Fruit fly (Drosophila melanogaster) whole organism, pupa: ENCODE data around the gene CG15739.
A peak's percentile ranks its signal among the peaks of the same experiment; 100 is the strongest.

Experiments
- CG10348 ChIP-seq: fragments of 200-800 bp; sonication (Bioruptor generic); IDR thresholded peaks from 2 replicates; pipeline ENCODE4 v1.3.6; 2022; ENCODE audit warnings: missing biosample characterization, missing genetic modification characterization
- CG12605 ChIP-seq: fragments of 200-800 bp; sonication (Bioruptor generic); IDR thresholded peaks from 2 replicates; pipeline ENCODE4 v1.3.6; 2022; ENCODE audit warnings: missing biosample characterization, missing genetic modification characterization
- CG13204 ChIP-seq: fragments of 200-800 bp; sonication (Bioruptor generic); optimal IDR thresholded peaks from 2 replicates; lab custom pipeline; 2018; ENCODE audit warnings: missing biosample characterization, mild to moderate bottlenecking, missing genetic modification characterization, moderate library complexity
- CG14655 ChIP-seq: fragments of 200-800 bp; sonication (Bioruptor generic); optimal IDR thresholded peaks from 3 replicates; lab custom pipeline; 2017; ENCODE audit warnings: mild to moderate bottlenecking, missing biosample characterization, missing genetic modification reagents, missing genetic modification characterization
- CG15710 ChIP-seq: fragments of 200-800 bp; sonication (Bioruptor generic); optimal IDR thresholded peaks from 2 replicates; lab custom pipeline; 2018; ENCODE audit warnings: missing biosample characterization, mild to moderate bottlenecking, missing genetic modification characterization, moderate library complexity
- CG17806 ChIP-seq: fragments of 200-800 bp; sonication (Bioruptor generic); optimal IDR thresholded peaks from 2 replicates; lab custom pipeline; 2018; ENCODE audit warnings: missing biosample characterization, mild to moderate bottlenecking, missing genetic modification characterization, moderate library complexity
- CG32121 ChIP-seq: fragments of 200-800 bp; sonication (Bioruptor generic); IDR thresholded peaks from 2 replicates; pipeline ENCODE4 v1.3.6; 2022; ENCODE audit warnings: missing biosample characterization, missing genetic modification characterization
- CG34367 ChIP-seq: fragments of 200-800 bp; sonication (Bioruptor generic); optimal IDR thresholded peaks from 2 replicates; lab custom pipeline; 2018; ENCODE audit warnings: missing biosample characterization, mild to moderate bottlenecking, missing genetic modification characterization
- CG4496 ChIP-seq: fragments of 200-800 bp; sonication (Bioruptor generic); IDR thresholded peaks from 3 replicates; pipeline ENCODE4 v1.3.6; 2022; ENCODE audit warnings: missing biosample characterization, missing genetic modification characterization
- CG8159 ChIP-seq: fragments of 200-800 bp; sonication (Bioruptor generic); optimal IDR thresholded peaks from 3 replicates; lab custom pipeline; 2018; ENCODE audit warnings: missing biosample characterization, mild to moderate bottlenecking, missing genetic modification characterization, moderate library complexity
- CG8301 ChIP-seq: fragments of 200-800 bp; sonication (Bioruptor generic); optimal IDR thresholded peaks from 2 replicates; lab custom pipeline; 2018; ENCODE audit warnings: missing biosample characterization, mild to moderate bottlenecking, missing genetic modification characterization
- CG9948 ChIP-seq: fragments of 200-800 bp; sonication (Bioruptor generic); optimal IDR thresholded peaks from 2 replicates; lab custom pipeline; 2018; ENCODE audit warnings: missing biosample characterization, mild to moderate bottlenecking, missing genetic modification characterization, moderate library complexity
- D1 ChIP-seq: fragments of 200-800 bp; sonication (Bioruptor generic); optimal IDR thresholded peaks from 2 replicates; lab custom pipeline; 2018; ENCODE audit warnings: missing biosample characterization, mild to moderate bottlenecking, missing genetic modification characterization, moderate library complexity
- EcR ChIP-seq: fragments of 200-800 bp; sonication (Bioruptor generic); optimal IDR thresholded peaks from 3 replicates; lab custom pipeline; 2019; ENCODE audit warnings: missing biosample characterization, missing genetic modification characterization, mild to moderate bottlenecking, moderate library complexity, missing genetic modification reagents
- Ets98B ChIP-seq: fragments of 200-800 bp; sonication (Bioruptor generic); IDR thresholded peaks from 2 replicates; pipeline ENCODE4 v1.3.6; 2022; ENCODE audit warnings: missing biosample characterization, missing genetic modification characterization
- Pif1A ChIP-seq: fragments of 200-800 bp; sonication (Bioruptor generic); optimal IDR thresholded peaks from 3 replicates; lab custom pipeline; 2016; ENCODE audit warnings: missing biosample characterization, missing genetic modification characterization
- Pif1B ChIP-seq: fragments of 200-800 bp; sonication (Bioruptor generic); optimal IDR thresholded peaks from 3 replicates; lab custom pipeline; 2016; ENCODE audit warnings: missing biosample characterization, missing genetic modification characterization
- Snoo ChIP-seq: fragments of 200-800 bp; sonication (Bioruptor generic); optimal IDR thresholded peaks from 3 replicates; lab custom pipeline; 2017; ENCODE audit warnings: missing biosample characterization, mild to moderate bottlenecking, missing genetic modification characterization, inconsistent platforms
- fd96Ca ChIP-seq: fragments of 200-800 bp; sonication (Bioruptor generic); IDR thresholded peaks from 3 replicates; pipeline ENCODE4 v1.3.6; 2022; ENCODE audit warnings: missing biosample characterization, missing genetic modification characterization
- gl ChIP-seq: fragments of 200-800 bp; sonication (Bioruptor generic); optimal IDR thresholded peaks from 2 replicates; lab custom pipeline; 2018; ENCODE audit warnings: missing biosample characterization, mild to moderate bottlenecking, missing genetic modification characterization
- rn ChIP-seq: fragments of 200-800 bp; sonication (Bioruptor generic); IDR thresholded peaks from 2 replicates; pipeline ENCODE4 v1.3.6; 2022; ENCODE audit warnings: missing biosample characterization, missing genetic modification characterization

Gene CG15739

DNA sequence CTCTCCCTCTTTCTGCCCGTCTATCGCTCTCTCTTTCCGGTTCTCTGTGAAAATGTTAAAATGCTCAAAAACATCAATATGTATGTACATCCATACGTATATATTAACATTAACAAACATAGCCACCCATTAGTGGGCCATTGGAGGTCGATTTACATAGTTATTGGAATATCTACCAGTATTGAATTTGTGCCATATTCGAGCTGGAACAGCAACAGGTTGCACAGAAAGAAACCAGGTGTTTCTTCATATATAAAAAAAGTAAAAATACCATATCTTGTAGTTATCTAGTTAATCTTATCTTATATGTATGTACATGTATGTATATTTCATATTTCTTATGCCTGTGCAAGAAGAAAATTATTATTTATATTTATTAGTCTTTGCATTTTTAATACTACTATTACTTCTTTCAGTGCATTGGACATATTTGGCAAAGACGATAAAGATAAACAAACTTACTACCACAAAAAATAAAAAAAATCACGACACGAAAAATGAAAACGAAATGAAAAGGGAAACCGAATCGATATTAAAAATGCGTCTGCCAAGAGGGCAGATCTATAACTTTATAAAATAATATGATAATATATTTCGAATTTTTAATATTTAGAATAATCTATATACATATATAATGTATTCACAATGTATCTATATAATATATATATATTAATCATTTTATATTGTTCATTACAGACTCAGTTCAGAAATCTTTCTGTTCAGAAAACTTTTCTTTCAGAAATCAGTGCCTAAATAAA lies 24.4 kb upstream of the CG15739 start:
- TF ChIP-seq CG10348 (GFP tag; lab: Robert Waterston, UW) (no peak), gl (tag; lab: Kevin White, UChicago) (no peak), CG12605 (GFP tag; lab: Robert Waterston, UW) (no peak), fd96Ca (no peak), CG34367 (tag; lab: Kevin White, UChicago) (no peak), Pif1A (GFP tag; lab: Kevin White, UChicago) (no peak), rn (GFP tag; lab: Robert Waterston, UW) (no peak), CG8159 (tag; lab: Kevin White, UChicago) (no peak), Ets98B (GFP tag; lab: Robert Waterston, UW) (no peak), Pif1B (GFP tag; lab: Kevin White, UChicago) (no peak), CG17806 (no peak)

DNA sequence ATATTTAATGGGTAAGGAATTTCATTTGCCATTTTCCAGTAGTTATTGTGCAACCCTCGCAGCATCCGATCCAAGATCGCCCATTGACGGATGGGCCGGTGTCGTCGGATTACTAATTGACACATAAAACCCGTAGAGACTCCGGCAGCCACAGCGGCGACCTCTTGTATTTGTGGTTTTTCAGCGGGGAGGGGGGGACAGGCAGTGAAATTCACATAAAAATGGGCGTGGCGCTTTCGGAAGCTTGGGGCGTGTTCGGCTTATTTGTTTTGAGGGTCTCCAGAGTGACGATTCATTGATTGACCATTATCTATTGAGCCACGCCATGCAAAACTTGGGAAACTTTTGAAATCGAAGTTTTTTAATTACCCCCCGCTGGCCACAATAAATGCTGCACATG lies 23.9 kb upstream of the CG15739 start:
- no peak for TF ChIP-seq EcR (GFP tag; lab: Kevin White, UChicago)
- no peak for TF ChIP-seq D1 (tag; lab: Kevin White, UChicago)
- TF ChIP-seq CG4496 (GFP tag; lab: Robert Waterston, UW), result no peak
- no peak for TF ChIP-seq CG34367 (tag; lab: Kevin White, UChicago)
- TF ChIP-seq CG32121, result no peak
- no peak for TF ChIP-seq fd96Ca
- TF ChIP-seq rn (GFP tag; lab: Robert Waterston, UW), result no peak
- no peak for TF ChIP-seq Pif1B (GFP tag; lab: Kevin White, UChicago)
- no peak for TF ChIP-seq CG10348 (GFP tag; lab: Robert Waterston, UW)

DNA sequence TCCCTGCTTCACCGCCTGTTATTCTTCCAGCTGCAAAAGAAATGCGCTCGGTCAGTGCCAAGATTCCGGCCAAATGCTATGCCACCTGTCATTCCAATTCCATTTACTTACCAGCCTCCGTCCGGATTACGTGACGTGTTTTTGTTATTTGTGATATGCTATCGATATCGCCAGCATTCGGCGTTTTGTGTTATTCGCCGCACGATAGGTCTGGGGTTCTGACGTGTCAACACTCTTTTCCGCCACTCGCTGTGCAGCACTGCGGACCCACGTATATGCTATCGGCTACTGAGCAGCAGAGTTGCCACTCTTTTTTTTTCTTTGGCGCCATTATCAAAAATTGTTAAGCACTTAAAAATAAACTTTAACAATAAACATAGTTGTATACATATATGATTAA lies 20.8 kb upstream of the CG15739 start, which contains the start of gene p24-1:
TSS of gene p24-1 (minus strand) at position 221 of the 400 bp plus-strand sequence.
- no peak for TF ChIP-seq CG13204 (GFP tag; lab: Kevin White, UChicago)
- TF ChIP-seq Pif1B (GFP tag; lab: Kevin White, UChicago), result no peak
- no peak for TF ChIP-seq rn (GFP tag; lab: Robert Waterston, UW)
- no peak; the same call in 1 of the 2 replicates for TF ChIP-seq CG32121
- TF ChIP-seq Pif1A (GFP tag; lab: Kevin White, UChicago), result no peak
- TF ChIP-seq CG34367 (tag; lab: Kevin White, UChicago), result no peak
- no peak for TF ChIP-seq CG9948 (tag; lab: Kevin White, UChicago)
- no peak for TF ChIP-seq CG12605 (GFP tag; lab: Robert Waterston, UW)
- peak; percentile 33 for TF ChIP-seq Snoo (tag; lab: Kevin White, UChicago)
- TF ChIP-seq CG10348 (GFP tag; lab: Robert Waterston, UW), result no peak
- TF ChIP-seq EcR (GFP tag; lab: Kevin White, UChicago), result no peak
- peak; percentile 39; the same call in 1 of the 2 replicates for TF ChIP-seq Ets98B (GFP tag; lab: Robert Waterston, UW)
- TF ChIP-seq gl (tag; lab: Kevin White, UChicago), result no peak
- no peak for TF ChIP-seq D1 (tag; lab: Kevin White, UChicago)
- peak; percentile 18; the same call in 1 of the 3 replicates for TF ChIP-seq fd96Ca
- TF ChIP-seq CG8159 (tag; lab: Kevin White, UChicago), result no peak
- TF ChIP-seq CG4496 (GFP tag; lab: Robert Waterston, UW), result peak; percentile 43; the same call in 2 of the 3 replicates
- peak; percentile 13 for TF ChIP-seq CG15710
- no peak for TF ChIP-seq CG17806

DNA sequence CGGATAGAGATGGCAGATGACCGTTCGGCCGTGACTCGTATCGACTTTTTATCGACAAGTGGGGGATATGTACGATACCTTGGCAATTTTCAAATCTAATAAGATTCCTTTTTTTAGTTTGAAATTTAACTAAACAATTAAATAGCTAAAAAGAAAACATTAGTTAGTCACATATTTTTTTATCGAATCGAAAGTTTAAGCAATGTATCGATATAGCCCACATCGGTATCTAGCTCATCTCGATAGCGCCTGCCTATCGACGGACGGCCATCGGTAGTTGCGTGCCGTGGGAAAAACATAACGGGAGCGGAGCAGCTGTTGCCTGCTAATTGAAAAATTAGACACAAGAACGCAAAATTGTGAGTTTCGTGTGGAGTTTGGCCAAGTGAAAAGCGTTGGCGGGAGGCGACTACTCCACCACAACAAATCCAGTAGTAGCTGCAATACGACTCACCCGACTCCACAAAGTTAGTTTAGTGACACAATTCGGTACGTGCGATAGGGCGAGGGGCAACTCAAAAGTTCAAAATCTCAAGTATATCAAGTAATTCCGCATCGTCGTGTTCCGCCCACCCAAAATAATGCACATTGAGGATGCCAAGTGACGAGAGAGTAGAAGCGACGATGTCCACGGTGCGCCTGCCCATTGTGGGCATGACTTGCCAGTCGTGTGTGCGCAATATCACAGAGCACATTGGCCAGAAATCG lies 18.2 kb upstream of the CG15739 start, which contains the start of the genes CG10347 and ATP7:
TSS of gene CG10347 (minus strand) at position 174 of the 708 bp plus-strand sequence.
TSS of gene ATP7 (plus strand) at position 265 of the 708 bp plus-strand sequence.
- TF ChIP-seq fd96Ca, result no peak
- TF ChIP-seq Snoo (tag; lab: Kevin White, UChicago), result peak; percentile 2
- no peak for TF ChIP-seq Ets98B (GFP tag; lab: Robert Waterston, UW)
- no peak for TF ChIP-seq CG17806
- TF ChIP-seq Pif1A (GFP tag; lab: Kevin White, UChicago), result peak; percentile 27
- TF ChIP-seq CG32121, result 0 out of 2 replicates have a peak, but pooled peaks have one; percentile 7
- no peak for TF ChIP-seq CG15710
- TF ChIP-seq CG4496 (GFP tag; lab: Robert Waterston, UW), result no peak
- TF ChIP-seq CG10348 (GFP tag; lab: Robert Waterston, UW), result no peak
- TF ChIP-seq rn (GFP tag; lab: Robert Waterston, UW), result no peak
- no peak for TF ChIP-seq D1 (tag; lab: Kevin White, UChicago)
- TF ChIP-seq CG8301 (tag; lab: Kevin White, UChicago), result no peak
- no peak for TF ChIP-seq gl (tag; lab: Kevin White, UChicago)
- no peak for TF ChIP-seq Pif1B (GFP tag; lab: Kevin White, UChicago)

DNA sequence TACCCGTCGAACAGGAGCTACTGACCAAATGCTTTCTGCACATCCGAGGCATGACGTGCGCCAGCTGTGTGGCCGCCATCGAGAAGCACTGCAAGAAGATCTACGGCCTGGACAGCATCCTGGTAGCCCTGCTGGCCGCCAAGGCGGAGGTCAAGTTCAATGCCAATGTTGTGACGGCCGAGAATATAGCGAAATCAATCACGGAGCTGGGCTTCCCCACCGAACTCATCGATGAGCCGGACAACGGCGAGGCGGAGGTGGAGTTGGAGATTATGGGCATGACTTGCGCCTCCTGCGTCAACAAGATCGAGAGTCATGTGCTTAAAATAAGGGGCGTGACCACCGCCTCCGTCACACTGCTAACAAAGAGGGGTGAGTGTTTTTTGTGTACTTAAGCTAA lies 17.2 kb upstream of the CG15739 start:
- TF ChIP-seq CG15710 (no peak), CG10348 (GFP tag; lab: Robert Waterston, UW) (no peak)

DNA sequence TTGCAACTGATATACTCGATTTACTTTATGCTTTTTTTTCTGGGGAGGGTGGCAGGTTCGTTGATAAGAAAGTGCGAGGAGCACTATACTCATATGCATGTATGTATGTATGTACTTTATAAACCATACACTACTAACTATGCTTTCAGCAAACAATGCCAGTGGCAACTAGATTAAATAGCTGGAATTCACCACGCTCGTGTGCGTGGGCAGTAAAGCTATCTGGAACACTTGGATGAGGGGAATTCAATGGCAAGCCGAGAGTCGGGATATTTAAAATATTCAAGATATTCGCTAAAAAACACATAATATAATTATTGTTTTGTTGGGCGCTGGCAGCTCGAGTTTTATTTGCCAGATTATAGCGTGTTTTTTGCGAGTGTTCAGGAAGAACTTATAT lies 16.3 kb upstream of the CG15739 start:
- no peak for TF ChIP-seq gl (tag; lab: Kevin White, UChicago)
- TF ChIP-seq CG34367 (tag; lab: Kevin White, UChicago), result no peak
- TF ChIP-seq Pif1B (GFP tag; lab: Kevin White, UChicago), result no peak
- TF ChIP-seq CG14655 (GFP tag; lab: Kevin White, UChicago), result no peak
- no peak for TF ChIP-seq CG10348 (GFP tag; lab: Robert Waterston, UW)
- no peak for TF ChIP-seq Pif1A (GFP tag; lab: Kevin White, UChicago)
- TF ChIP-seq Ets98B (GFP tag; lab: Robert Waterston, UW), result no peak
- no peak for TF ChIP-seq fd96Ca
- peak; percentile 10 for TF ChIP-seq CG8301 (tag; lab: Kevin White, UChicago)
- TF ChIP-seq CG32121, result no peak
- no peak for TF ChIP-seq CG9948 (tag; lab: Kevin White, UChicago)
- TF ChIP-seq EcR (GFP tag; lab: Kevin White, UChicago), result no peak
- TF ChIP-seq CG4496 (GFP tag; lab: Robert Waterston, UW), result no peak
- no peak for TF ChIP-seq rn (GFP tag; lab: Robert Waterston, UW)
- TF ChIP-seq Snoo (tag; lab: Kevin White, UChicago), result no peak
- TF ChIP-seq CG12605 (GFP tag; lab: Robert Waterston, UW), result 0 out of 2 replicates have a peak, but pooled peaks have one; percentile 24
- TF ChIP-seq CG15710, result no peak
